Fruit fly (Drosophila melanogaster) whole organism, prepupa: ENCODE measurements around the gene Osi9.

Experiments
- CG10631 ChIP-seq: fragments of 200-800 bp; sonication (Bioruptor generic); optimal IDR thresholded peaks from 2 replicates; lab custom pipeline; 2016; ENCODE audit warnings: missing biosample characterization, missing genetic modification characterization
- CG10669 ChIP-seq: fragments of 200-800 bp; sonication (Bioruptor generic); optimal IDR thresholded peaks from 3 replicates; lab custom pipeline; 2018; ENCODE audit warnings: missing biosample characterization, mild to moderate bottlenecking, missing genetic modification characterization, moderate library complexity
- CG11762 ChIP-seq: fragments of 200-800 bp; sonication (Bioruptor generic); optimal IDR thresholded peaks from 3 replicates; lab custom pipeline; 2016; ENCODE audit warnings: missing biosample characterization, missing genetic modification characterization; ENCODE audit not compliant: insufficient read depth
- CG11902 ChIP-seq: fragments of 200-800 bp; sonication (Bioruptor generic); optimal IDR thresholded peaks from 3 replicates; lab custom pipeline; 2016; ENCODE audit warnings: missing biosample characterization, missing genetic modification characterization
- CG15336 ChIP-seq: fragments of 200-800 bp; sonication (Bioruptor generic); IDR thresholded peaks from 2 replicates; pipeline ENCODE4 v1.3.6; 2022; ENCODE audit warnings: missing biosample characterization, missing genetic modification characterization
- CG16779 ChIP-seq: fragments of 200-800 bp; sonication (Bioruptor generic); optimal IDR thresholded peaks from 3 replicates; lab custom pipeline; 2017; ENCODE audit warnings: missing biosample characterization, mild to moderate bottlenecking, missing genetic modification characterization
- CG31627 ChIP-seq: fragments of 200-800 bp; sonication (Bioruptor generic); optimal IDR thresholded peaks from 3 replicates; lab custom pipeline; 2016; ENCODE audit warnings: missing biosample characterization, missing genetic modification characterization
- CG34406 ChIP-seq: fragments of 200-800 bp; sonication (Bioruptor generic); optimal IDR thresholded peaks from 3 replicates; lab custom pipeline; 2016; ENCODE audit warnings: missing biosample characterization, missing genetic modification characterization
- CG3919 ChIP-seq: fragments of 200-800 bp; sonication (Bioruptor generic); optimal IDR thresholded peaks from 3 replicates; lab custom pipeline; 2016; ENCODE audit warnings: missing biosample characterization, missing genetic modification characterization
- CG4318 ChIP-seq: fragments of 200-800 bp; sonication (Bioruptor generic); optimal IDR thresholded peaks from 3 replicates; lab custom pipeline; 2017; ENCODE audit warnings: missing biosample characterization, mild to moderate bottlenecking, missing genetic modification characterization
- CG7368 ChIP-seq: fragments of 200-800 bp; sonication (Bioruptor generic); optimal IDR thresholded peaks from 3 replicates; lab custom pipeline; 2016; ENCODE audit warnings: missing biosample characterization, missing genetic modification characterization
- CG8119 ChIP-seq: fragments of 200-800 bp; sonication (Bioruptor generic); IDR thresholded peaks from 3 replicates; pipeline ENCODE4 v1.3.6; 2022; ENCODE audit warnings: missing biosample characterization, missing genetic modification characterization
- CG9139 ChIP-seq: fragments of 200-800 bp; sonication (Bioruptor generic); optimal IDR thresholded peaks from 3 replicates; lab custom pipeline; 2017; ENCODE audit warnings: missing biosample characterization, mild to moderate bottlenecking, missing genetic modification characterization
- Eip75B ChIP-seq: fragments of 200-800 bp; sonication (Bioruptor generic); optimal IDR thresholded peaks from 3 replicates; lab custom pipeline; 2016; ENCODE audit warnings: missing biosample characterization, missing genetic modification characterization
- Eip78C ChIP-seq: fragments of 200-800 bp; sonication (Bioruptor generic); peaks from one replicate; lab custom pipeline; 2016; ENCODE audit warnings: missing biosample characterization, missing genetic modification characterization
- Ets21C ChIP-seq: fragments of 200-800 bp; sonication (Bioruptor generic); optimal IDR thresholded peaks from 3 replicates; lab custom pipeline; 2016; ENCODE audit warnings: missing biosample characterization, missing genetic modification characterization
- Ets96B ChIP-seq: fragments of 200-800 bp; optimal IDR thresholded peaks from 2 replicates; lab custom pipeline; 2019; ENCODE audit warnings: missing biosample characterization, mild to moderate bottlenecking, missing genetic modification characterization, moderate library complexity
- Gug ChIP-seq: fragments of 200-800 bp; sonication (Bioruptor generic); IDR thresholded peaks from 2 replicates; pipeline ENCODE4 v1.3.6; 2022; ENCODE audit warnings: missing biosample characterization, missing genetic modification characterization
- Hr38 ChIP-seq: sonication (Bioruptor generic); optimal IDR thresholded peaks from 2 replicates; lab custom pipeline; 2016; ENCODE audit warnings: missing biosample characterization, missing genetic modification characterization
- Hr4 ChIP-seq: fragments of 200-800 bp; sonication (Bioruptor generic); optimal IDR thresholded peaks from 3 replicates; lab custom pipeline; 2016; ENCODE audit warnings: missing biosample characterization, missing genetic modification characterization
- Lpt ChIP-seq: fragments of 200-800 bp; sonication (Bioruptor generic); optimal IDR thresholded peaks from 3 replicates; lab custom pipeline; 2016; ENCODE audit warnings: missing biosample characterization, missing genetic modification characterization
- Met ChIP-seq: fragments of 200-800 bp; sonication (Bioruptor generic); optimal IDR thresholded peaks from 3 replicates; lab custom pipeline; 2016; ENCODE audit warnings: missing biosample characterization, missing genetic modification characterization
- Smox ChIP-seq: fragments of 200-800 bp; sonication (Bioruptor generic); optimal IDR thresholded peaks from 3 replicates; lab custom pipeline; 2016; ENCODE audit warnings: missing biosample characterization, missing genetic modification characterization
- Sox102F ChIP-seq: fragments of 200-800 bp; sonication (Bioruptor generic); optimal IDR thresholded peaks from 2 replicates; lab custom pipeline; 2016; ENCODE audit warnings: missing biosample characterization, mild to moderate bottlenecking, missing genetic modification characterization
- Sox15 ChIP-seq: fragments of 200-800 bp; sonication (Bioruptor generic); optimal IDR thresholded peaks from 3 replicates; lab custom pipeline; 2016; ENCODE audit warnings: missing biosample characterization, missing genetic modification characterization
- achi ChIP-seq: fragments of 200-800 bp; sonication (Bioruptor generic); optimal IDR thresholded peaks from 3 replicates; lab custom pipeline; 2016; ENCODE audit warnings: missing biosample characterization, missing genetic modification characterization
- acj6 ChIP-seq: fragments of 200-800 bp; sonication (Bioruptor generic); optimal IDR thresholded peaks from 3 replicates; lab custom pipeline; 2016; ENCODE audit warnings: missing biosample characterization, missing genetic modification characterization
- cyc ChIP-seq: fragments of 200-800 bp; sonication (Bioruptor generic); optimal IDR thresholded peaks from 3 replicates; lab custom pipeline; 2016; ENCODE audit warnings: missing biosample characterization, missing genetic modification characterization
- dac ChIP-seq: fragments of 200-800 bp; sonication (Bioruptor generic); optimal IDR thresholded peaks from 2 replicates; lab custom pipeline; 2017; ENCODE audit warnings: missing biosample characterization, mild to moderate bottlenecking, missing genetic modification characterization
- dsx ChIP-seq: fragments of 200-800 bp; optimal IDR thresholded peaks from 3 replicates; lab custom pipeline; 2019; ENCODE audit warnings: missing biosample characterization, mild to moderate bottlenecking, missing genetic modification characterization, moderate library complexity; ENCODE audit not compliant: poor library complexity, severe bottlenecking
- eg ChIP-seq: fragments of 200-800 bp; sonication (Bioruptor generic); IDR thresholded peaks from 3 replicates; pipeline ENCODE4 v1.3.6; 2022; ENCODE audit warnings: missing biosample characterization, missing genetic modification characterization
- fd59A ChIP-seq: fragments of 200-800 bp; sonication (Bioruptor generic); optimal IDR thresholded peaks from 2 replicates; lab custom pipeline; 2017; ENCODE audit warnings: missing biosample characterization, mild to moderate bottlenecking, missing genetic modification characterization, missing genetic modification reagents
- fd85E ChIP-seq: fragments of 200-800 bp; sonication (Bioruptor generic); optimal IDR thresholded peaks from 3 replicates; lab custom pipeline; 2016; ENCODE audit warnings: missing biosample characterization, missing genetic modification characterization
- fkh ChIP-seq: fragments of 200-800 bp; sonication (Bioruptor generic); optimal IDR thresholded peaks from 3 replicates; lab custom pipeline; 2017; ENCODE audit warnings: missing biosample characterization, mild to moderate bottlenecking, missing genetic modification characterization, moderate library complexity
- lz ChIP-seq: fragments of 200-800 bp; sonication (Bioruptor generic); optimal IDR thresholded peaks from 3 replicates; lab custom pipeline; 2016; ENCODE audit warnings: missing biosample characterization, missing genetic modification characterization
- net ChIP-seq: fragments of 200-800 bp; sonication (Bioruptor generic); optimal IDR thresholded peaks from 3 replicates; lab custom pipeline; 2016; ENCODE audit warnings: missing biosample characterization, missing genetic modification characterization
- pdm3 ChIP-seq: fragments of 200-800 bp; sonication (Bioruptor generic); optimal IDR thresholded peaks from 3 replicates; lab custom pipeline; 2016; ENCODE audit warnings: missing biosample characterization, missing genetic modification characterization
- spab ChIP-seq: fragments of 200-800 bp; sonication (Bioruptor generic); optimal IDR thresholded peaks from 2 replicates; lab custom pipeline; 2017; ENCODE audit warnings: missing biosample characterization, mild to moderate bottlenecking, missing genetic modification characterization, missing genetic modification reagents
- ss ChIP-seq, 2 experiments: fragments of 200-800 bp; sonication (Bioruptor generic); optimal IDR thresholded peaks; 2 replicates in 1 of 2; 3 replicates in 1 of 2; lab custom pipeline; 2017 to 2018; ENCODE audit warnings: mild to moderate bottlenecking in 2 of 2, missing biosample characterization in 2 of 2, missing genetic modification characterization in 2 of 2, moderate library complexity in 1 of 2
- svp ChIP-seq: fragments of 200-800 bp; sonication (Bioruptor generic); peaks from one replicate; lab custom pipeline; 2016; ENCODE audit warnings: missing biosample characterization, missing genetic modification characterization
- topi ChIP-seq: fragments of 200-800 bp; sonication (Bioruptor generic); optimal IDR thresholded peaks from 3 replicates; lab custom pipeline; 2016; ENCODE audit warnings: missing biosample characterization, missing genetic modification characterization

Gene Osi9

dm6 chr3R:6229055-6229841 lies 30.8 kb upstream of the Osi9 start (continued):
- no peak for TF ChIP-seq spab (GFP tag; lab: Kevin White, UChicago)
- TF ChIP-seq pdm3 (GFP tag; lab: Kevin White, UChicago), result peak; percentile 13
- no peak for TF ChIP-seq fkh
- peak; percentile 31; the same call in 1 of the 2 replicates for TF ChIP-seq CG15336 (GFP tag; lab: Robert Waterston, UW)
- TF ChIP-seq Gug (GFP tag; lab: Robert Waterston, UW), result no peak
- TF ChIP-seq eg (GFP tag; lab: Robert Waterston, UW), result no peak
- TF ChIP-seq Smox (GFP tag; lab: Kevin White, UChicago), result no peak
- TF ChIP-seq Hr38 (GFP tag; lab: Kevin White, UChicago), result no peak
- TF ChIP-seq fd85E, result no peak
- no peak for TF ChIP-seq CG7368
- peak; percentile 18 for TF ChIP-seq CG10631 (GFP tag; lab: Kevin White, UChicago)
- TF ChIP-seq CG10669, result no peak
- peak; percentile 52 for TF ChIP-seq acj6 (GFP tag; lab: Kevin White, UChicago)
- TF ChIP-seq Ets21C (GFP tag; lab: Kevin White, UChicago), result no peak
- TF ChIP-seq Lpt (GFP tag; lab: Kevin White, UChicago), result no peak
- TF ChIP-seq CG31627, result no peak
- TF ChIP-seq svp (GFP tag; lab: Kevin White, UChicago), result peak; percentile 37
- TF ChIP-seq cyc (GFP tag; lab: Kevin White, UChicago), result no peak
- TF ChIP-seq fd59A (GFP tag; lab: Kevin White, UChicago), result no peak
- peak; percentile 68 for TF ChIP-seq dac (GFP tag; lab: Kevin White, UChicago)
- TF ChIP-seq net (GFP tag; lab: Kevin White, UChicago), result peak; percentile 7
- peak; percentile 12 for TF ChIP-seq Sox102F (GFP tag; lab: Kevin White, UChicago)
- no peak for TF ChIP-seq ss (GFP tag; optimal IDR thresholded peaks at IDR 0.05; lab: Kevin White, UChicago)
- TF ChIP-seq achi (GFP tag; lab: Kevin White, UChicago), result peak; percentile 44
- TF ChIP-seq CG9139, result no peak
- TF ChIP-seq Eip75B (GFP tag; lab: Kevin White, UChicago), result peak; percentile 34
- TF ChIP-seq CG4318 (GFP tag; lab: Kevin White, UChicago), result peak; percentile 60
- no peak for TF ChIP-seq CG8119 (GFP tag; lab: Robert Waterston, UW)
- peak; percentile 48 for TF ChIP-seq CG11902 (GFP tag; lab: Kevin White, UChicago)
- no peak for TF ChIP-seq CG16779
- no peak for TF ChIP-seq CG11762 (GFP tag; lab: Kevin White, UChicago)
- peak; percentile 40 for TF ChIP-seq Sox15
- TF ChIP-seq lz (GFP tag; lab: Kevin White, UChicago), result no peak
- TF ChIP-seq dsx (GFP tag; lab: Kevin White, UChicago), result no peak
- peak; percentile 0 for TF ChIP-seq topi (GFP tag; lab: Kevin White, UChicago)
- peak; percentile 41 for TF ChIP-seq CG3919 (GFP tag; lab: Kevin White, UChicago)
- no peak for TF ChIP-seq Ets96B (tag; lab: Kevin White, UChicago)
- TF ChIP-seq CG34406 (GFP tag; lab: Kevin White, UChicago), result peak; percentile 51
- TF ChIP-seq Met, result peak; percentile 8
- TF ChIP-seq Hr4 (GFP tag; lab: Kevin White, UChicago), result peak; percentile 56

dm6 chr3R:6230298-6230697 lies 29.7 kb upstream of the Osi9 start:
- TF ChIP-seq eg (GFP tag; lab: Robert Waterston, UW) (no peak), achi (GFP tag; lab: Kevin White, UChicago) (no peak), Hr38 (GFP tag; lab: Kevin White, UChicago) (no peak), CG8119 (GFP tag; lab: Robert Waterston, UW) (no peak), Eip78C (GFP tag; lab: Kevin White, UChicago) (peak; percentile 6)
